Worm (Caenorhabditis elegans): ENCODE measurements around the gene cdk-11.1.

cdk-11.1 gene

DNA sequence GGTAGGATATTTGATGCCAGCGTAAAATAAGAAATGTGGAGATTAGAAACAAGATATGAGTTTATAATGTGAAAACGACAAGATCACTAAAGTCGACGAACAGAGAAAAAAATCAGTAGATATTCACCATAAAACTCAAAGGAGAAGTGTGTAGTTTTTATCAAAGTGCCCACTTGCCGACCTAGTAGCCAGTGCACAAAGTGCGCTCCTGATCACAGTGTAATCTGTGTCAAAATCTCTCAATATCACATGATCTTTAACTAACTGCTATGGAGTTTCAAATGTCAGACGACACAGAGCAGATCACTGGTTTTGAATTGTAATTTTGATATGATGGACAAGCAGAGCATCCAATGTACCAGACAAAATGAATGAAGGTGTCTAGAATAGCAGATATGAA, 21.4 kb downstream of the cdk-11.1 start:
- no peak for TF ChIP-seq unc-62 (GFP tag; optimal IDR thresholded peaks at IDR 0.05)

DNA sequence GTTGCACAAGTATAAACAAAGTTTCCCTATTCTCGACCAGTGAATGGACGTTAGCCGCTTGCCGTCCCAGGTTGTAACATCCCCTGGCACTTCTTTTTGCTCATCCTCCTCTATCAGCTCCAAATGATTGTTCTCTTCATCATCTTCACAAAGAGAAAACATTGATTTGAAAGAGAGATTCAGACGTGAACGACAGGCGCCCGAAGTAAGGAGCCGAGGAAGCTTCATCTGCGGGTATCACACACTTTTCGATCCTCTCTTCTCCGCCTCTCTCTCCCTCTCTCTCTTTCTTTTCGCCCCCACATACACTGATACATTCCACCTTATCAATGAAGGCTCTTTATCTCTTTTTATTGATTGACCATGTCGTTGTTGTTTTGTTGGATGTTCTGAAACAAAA, 23.7 kb downstream of the cdk-11.1 start:
- TF ChIP-seq unc-62 (GFP tag; optimal IDR thresholded peaks at IDR 0.05), result no peak

DNA sequence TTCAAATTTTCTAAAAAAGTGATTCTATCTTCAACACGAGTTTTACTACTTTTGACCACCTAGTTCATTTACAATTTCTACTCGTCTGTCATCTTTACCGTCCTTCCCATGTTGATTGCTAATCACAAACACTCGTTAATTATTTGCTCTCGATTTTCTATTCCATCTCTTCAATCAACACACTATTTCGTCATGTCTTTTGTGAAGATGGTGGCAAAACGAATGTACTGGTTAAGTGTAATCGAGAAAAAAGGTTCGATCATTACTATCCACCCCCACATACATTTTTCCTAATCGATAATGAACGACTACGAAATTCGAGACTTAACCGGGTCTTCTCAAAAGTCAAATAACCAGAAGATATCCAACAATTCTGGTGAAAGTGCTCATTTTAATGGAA, 25.6 kb downstream of the cdk-11.1 start, which contains the start of gene cpna-2:
cpna-2 (plus strand) TSS at position 301 of the 400 bp plus-strand sequence.
- no peak for TF ChIP-seq unc-62 (GFP tag; optimal IDR thresholded peaks at IDR 0.05)

- no peak for TF ChIP-seq unc-62 (GFP tag; optimal IDR thresholded peaks at IDR 0.05)
These were observed 37.7 kb downstream of the cdk-11.1 start for ce11 chrII:7736725-7737124.
